Worm (Caenorhabditis elegans) whole organism, midembryonic: Measurements from ENCODE around the gene cest-2.2.

ENCODE experiments used
- T22C8.4 ChIP-seq: fragments of 200-800 bp; sonication (Bioruptor generic); IDR thresholded peaks from 2 replicates; pipeline ENCODE4 v1.3.6; 2022; ENCODE audit warnings: missing genetic modification characterization, missing compliant biosample characterization
- cog-1 ChIP-seq: sonication (generic microtip); optimal IDR thresholded peaks from 2 replicates; lab custom pipeline; 2016; ENCODE audit warnings: missing genetic modification characterization, missing compliant biosample characterization
- flt-1 ChIP-seq: fragments of 200-800 bp; sonication (Bioruptor generic); IDR thresholded peaks from 2 replicates; pipeline ENCODE4 v1.3.6; 2022; ENCODE audit warnings: missing genetic modification characterization, missing compliant biosample characterization
- klf-2 ChIP-seq: fragments of 200-800 bp; sonication (Bioruptor generic); conservative IDR thresholded peaks from 2 replicates; pipeline ENCODE4 v1.3.6; 2022; ENCODE audit warnings: missing genetic modification reagents, missing genetic modification characterization, missing compliant biosample characterization
- med-1 ChIP-seq: sonication (generic microtip); optimal IDR thresholded peaks from 2 replicates; lab custom pipeline; 2017; ENCODE audit warnings: missing genetic modification characterization, mild to moderate bottlenecking, missing compliant biosample characterization, antibody characterized with exemption, missing genetic modification reagents; ENCODE audit not compliant: insufficient read depth
- ref-1 ChIP-seq: fragments of 200-800 bp; sonication (Bioruptor generic); conservative IDR thresholded peaks from 2 replicates; pipeline ENCODE4 v1.3.6; 2022; ENCODE audit warnings: missing genetic modification reagents, missing genetic modification characterization, missing compliant biosample characterization
- tab-1 ChIP-seq: fragments of 200-800 bp; sonication (Bioruptor generic); IDR thresholded peaks from 2 replicates; pipeline ENCODE4 v1.3.6; 2022; ENCODE audit warnings: missing genetic modification characterization, missing compliant biosample characterization
- ztf-23 ChIP-seq: fragments of 200-800 bp; sonication (Bioruptor generic); IDR thresholded peaks from 2 replicates; pipeline ENCODE4 v1.3.6; 2022; ENCODE audit warnings: missing genetic modification reagents, missing genetic modification characterization, missing compliant biosample characterization
- ztf-29 ChIP-seq: fragments of 200-800 bp; sonication (Bioruptor generic); IDR thresholded peaks from 2 replicates; pipeline ENCODE4 v1.3.6; 2022; ENCODE audit warnings: missing genetic modification reagents, missing genetic modification characterization, missing compliant biosample characterization

The cest-2.2 gene

ce11 chrV:14165745-14166144, 9.4 kb downstream of the cest-2.2 start:
- TF ChIP-seq tab-1 (no peak), flt-1 (no peak), med-1 (GFP tag; lab: Kevin White, UChicago) (no peak), klf-2 (GFP tag; lab: Robert Waterston, UW) (no peak), ztf-23 (GFP tag; lab: Robert Waterston, UW) (no peak), T22C8.4 (no peak), cog-1 (tag; lab: Kevin White, UChicago) (no peak), ztf-29 (GFP tag; lab: Robert Waterston, UW) (no peak), ref-1 (GFP tag; lab: Robert Waterston, UW) (no peak)

ce11 chrV:14162959-14163548, 12.1 kb downstream of the cest-2.2 start, which contains the start of gene srd-26:
Gene srd-26, minus strand, starts transcription at chrV:14163009.
- no peak for TF ChIP-seq ztf-23 (GFP tag; lab: Robert Waterston, UW)
- TF ChIP-seq T22C8.4, result no peak
- no peak for TF ChIP-seq ref-1 (GFP tag; lab: Robert Waterston, UW)
- no peak for TF ChIP-seq flt-1
- TF ChIP-seq ztf-29 (GFP tag; lab: Robert Waterston, UW), result no peak
- TF ChIP-seq klf-2 (GFP tag; lab: Robert Waterston, UW), result no peak
- TF ChIP-seq tab-1, result no peak
- TF ChIP-seq cog-1 (tag; lab: Kevin White, UChicago), result no peak
- no peak for TF ChIP-seq med-1 (GFP tag; lab: Kevin White, UChicago)

ce11 chrV:14160698-14161097, 14.5 kb downstream of the cest-2.2 start, which contains the start of gene cest-1.2:
Gene cest-1.2, minus strand, starts transcription at chrV:14160862.
- TF ChIP-seq klf-2 (GFP tag; lab: Robert Waterston, UW) (no peak), ztf-23 (GFP tag; lab: Robert Waterston, UW) (no peak), cog-1 (tag; lab: Kevin White, UChicago) (no peak), med-1 (GFP tag; lab: Kevin White, UChicago) (no peak)

- TF ChIP-seq flt-1, result no peak
- TF ChIP-seq cog-1 (tag; lab: Kevin White, UChicago), result no peak
- TF ChIP-seq ztf-23 (GFP tag; lab: Robert Waterston, UW), result no peak
- no peak for TF ChIP-seq klf-2 (GFP tag; lab: Robert Waterston, UW)
- no peak for TF ChIP-seq med-1 (GFP tag; lab: Kevin White, UChicago)
- no peak for TF ChIP-seq T22C8.4
Measured at ce11 chrV:14156468-14156867, 18.7 kb downstream of the cest-2.2 start, which contains the start of gene AH10.2. Gene AH10.2, plus strand, starts transcription at chrV:14156768.

ce11 chrV:14153615-14154014, 21.5 kb downstream of the cest-2.2 start:
- TF ChIP-seq cog-1 (tag; lab: Kevin White, UChicago) (peak; percentile 5), ref-1 (GFP tag; lab: Robert Waterston, UW) (no peak)

ce11 chrV:14150966-14151365, 24.2 kb downstream of the cest-2.2 start:
- TF ChIP-seq T22C8.4 (no peak), tab-1 (no peak), ztf-23 (GFP tag; lab: Robert Waterston, UW) (no peak), med-1 (GFP tag; lab: Kevin White, UChicago) (no peak), ref-1 (GFP tag; lab: Robert Waterston, UW) (no peak), ztf-29 (GFP tag; lab: Robert Waterston, UW) (no peak), klf-2 (GFP tag; lab: Robert Waterston, UW) (no peak), flt-1 (no peak), cog-1 (tag; lab: Kevin White, UChicago) (no peak)

ce11 chrV:14149125-14149524, 26.0 kb downstream of the cest-2.2 start:
- no peak for TF ChIP-seq cog-1 (tag; lab: Kevin White, UChicago)
- TF ChIP-seq T22C8.4, result no peak
- TF ChIP-seq ztf-23 (GFP tag; lab: Robert Waterston, UW), result no peak
- TF ChIP-seq tab-1, result no peak
- TF ChIP-seq med-1 (GFP tag; lab: Kevin White, UChicago), result no peak
- no peak for TF ChIP-seq klf-2 (GFP tag; lab: Robert Waterston, UW)
- TF ChIP-seq ztf-29 (GFP tag; lab: Robert Waterston, UW), result no peak
- no peak for TF ChIP-seq ref-1 (GFP tag; lab: Robert Waterston, UW)
- no peak for TF ChIP-seq flt-1

ce11 chrV:14147114-14147513, 28.0 kb downstream of the cest-2.2 start:
- no peak for TF ChIP-seq T22C8.4
- no peak for TF ChIP-seq med-1 (GFP tag; lab: Kevin White, UChicago)
- no peak for TF ChIP-seq klf-2 (GFP tag; lab: Robert Waterston, UW)
- TF ChIP-seq ref-1 (GFP tag; lab: Robert Waterston, UW), result no peak
- no peak for TF ChIP-seq ztf-29 (GFP tag; lab: Robert Waterston, UW)
- TF ChIP-seq cog-1 (tag; lab: Kevin White, UChicago), result no peak
- no peak for TF ChIP-seq ztf-23 (GFP tag; lab: Robert Waterston, UW)
- no peak for TF ChIP-seq tab-1
- no peak for TF ChIP-seq flt-1

- no peak for TF ChIP-seq tab-1
- no peak for TF ChIP-seq ztf-29 (GFP tag; lab: Robert Waterston, UW)
- no peak for TF ChIP-seq T22C8.4
- no peak for TF ChIP-seq cog-1 (tag; lab: Kevin White, UChicago)
Measured at ce11 chrV:14146199-14146598, 29.0 kb downstream of the cest-2.2 start, which contains the start of gene acs-10. Gene acs-10, plus strand, starts transcription at chrV:14146499.

- TF ChIP-seq med-1 (GFP tag; lab: Kevin White, UChicago) (no peak), flt-1 (no peak), ref-1 (GFP tag; lab: Robert Waterston, UW) (no peak), T22C8.4 (no peak)
Measured at ce11 chrV:14145267-14145666, 29.9 kb downstream of the cest-2.2 start, which contains the start of gene par-1. Gene par-1, minus strand, starts transcription at chrV:14145367.
